Worm (Caenorhabditis elegans): Measurements from ENCODE around the gene col-115.

Gene col-115

ce11 chrIV:7982024-7982576 lies 6.4 kb upstream of the col-115 start, which contains the start of gene arf-5:
Gene arf-5 (plus strand): TSS chrIV:7982526.
- TF ChIP-seq egl-44 (GFP tag; IDR thresholded peaks at IDR 0.05): no peak
- TF ChIP-seq nfyb-1 (GFP tag; IDR thresholded peaks at IDR 0.05): no peak
- peak; percentile 13 for TF ChIP-seq ceh-27 (GFP tag; optimal IDR thresholded peaks at IDR 0.05)
- no peak for TF ChIP-seq sea-2 (GFP tag; IDR thresholded peaks at IDR 0.05)
- TF ChIP-seq F33H1.4 (GFP tag; IDR thresholded peaks at IDR 0.05): peak; percentile 73
- TF ChIP-seq nhr-80 (tag; optimal IDR thresholded peaks at IDR 0.05): peak; percentile 2
- TF ChIP-seq efl-1 (GFP tag; optimal IDR thresholded peaks at IDR 0.05): peak; percentile 11
- peak; percentile 70 to 88 for TF ChIP-seq let-607 (tag; optimal IDR thresholded peaks at IDR 0.05)
- no peak for TF ChIP-seq hlh-12 (tag; optimal IDR thresholded peaks at IDR 0.05)

- TF ChIP-seq ceh-58 (GFP tag; IDR thresholded peaks at IDR 0.05) (0 out of 2 replicates have a peak, but pooled peaks have one; percentile 37), bed-1 (GFP tag; IDR thresholded peaks at IDR 0.05) (no peak)
Measured at ce11 chrIV:7983021-7983420, 5.5 kb upstream of the col-115 start.

ce11 chrIV:7983728-7984346 lies 4.6 kb upstream of the col-115 start:
- TF ChIP-seq nhr-27 (tag; optimal IDR thresholded peaks at IDR 0.05) (no peak), nhr-80 (tag; optimal IDR thresholded peaks at IDR 0.05) (no peak), F10E7.11 (tag; optimal IDR thresholded peaks at IDR 0.05) (no peak), ceh-27 (GFP tag; optimal IDR thresholded peaks at IDR 0.05) (peak; percentile 3), Y79H2A.3 (GFP tag; conservative IDR thresholded peaks at IDR 0.05) (no peak), ztf-3 (GFP tag; optimal IDR thresholded peaks at IDR 0.05) (peak; percentile 3), snpc-1.3 (tag; optimal IDR thresholded peaks at IDR 0.05; ENCODE audit: insufficient read depth) (no peak), ekl-4 (GFP tag; IDR thresholded peaks at IDR 0.05) (0 out of 2 replicates have a peak, but pooled peaks have one; percentile 30), nhr-90 (tag; optimal IDR thresholded peaks at IDR 0.05) (no peak), lag-1 (GFP tag; IDR thresholded peaks at IDR 0.05) (no peak), cebp-2 (GFP tag; IDR thresholded peaks at IDR 0.05) (0 out of 2 replicates have a peak, but pooled peaks have one; percentile 6), zim-3 (tag; optimal IDR thresholded peaks at IDR 0.05) (no peak), F39B2.1 (GFP tag; IDR thresholded peaks at IDR 0.05) (peak; percentile 29; the same call in 1 of the 2 replicates), bed-2 (GFP tag; IDR thresholded peaks at IDR 0.05) (no peak), ztf-18 (tag; optimal IDR thresholded peaks at IDR 0.05) (no peak), rcor-1 (GFP tag; IDR thresholded peaks at IDR 0.05) (no peak), attf-6 (GFP tag; IDR thresholded peaks at IDR 0.05) (peak; percentile 60; the same call in 1 of the 2 replicates), sea-2 (GFP tag; IDR thresholded peaks at IDR 0.05) (no peak), atf-7 (tag; optimal IDR thresholded peaks at IDR 0.05) (peak; percentile 7), egl-18 (GFP tag; IDR thresholded peaks at IDR 0.05) (no peak), ama-1 (optimal IDR thresholded peaks at IDR 0.05) (no peak), ama-1 (GFP tag; optimal IDR thresholded peaks at IDR 0.05) (no peak), F37B4.10 (GFP tag; IDR thresholded peaks at IDR 0.05) (no peak), hlh-12 (tag; optimal IDR thresholded peaks at IDR 0.05) (no peak), pha-4 (tag; optimal IDR thresholded peaks at IDR 0.05) (no peak), nhr-120 (GFP tag; IDR thresholded peaks at IDR 0.05) (no peak), athp-1 (tag; optimal IDR thresholded peaks at IDR 0.05) (peak; percentile 16), F22D6.2 (tag; optimal IDR thresholded peaks at IDR 0.05) (no peak), F49E8.2 (tag; optimal IDR thresholded peaks at IDR 0.05; ENCODE audit: insufficient read depth) (no peak), akir-1 (GFP tag; optimal IDR thresholded peaks at IDR 0.05) (no peak), B0261.1 (tag; optimal IDR thresholded peaks at IDR 0.05) (no peak), mes-4 (tag; optimal IDR thresholded peaks at IDR 0.05) (no peak), Y95B8A.8 (GFP tag; IDR thresholded peaks at IDR 0.05) (0 out of 2 replicates have a peak, but pooled peaks have one; percentile 46), madf-3 (GFP tag; IDR thresholded peaks at IDR 0.05) (peak; percentile 78; the same call in 1 of the 2 replicates), K11D2.4 (GFP tag; IDR thresholded peaks at IDR 0.05) (no peak), snpc-1.1 (tag; optimal IDR thresholded peaks at IDR 0.05; ENCODE audit: insufficient read depth) (no peak), hsf-1 (GFP tag; IDR thresholded peaks at IDR 0.05) (peak; percentile 9)
